Worm (Caenorhabditis elegans): ENCODE measurements around the gene R07E5.17.

R07E5.17 gene

DNA sequence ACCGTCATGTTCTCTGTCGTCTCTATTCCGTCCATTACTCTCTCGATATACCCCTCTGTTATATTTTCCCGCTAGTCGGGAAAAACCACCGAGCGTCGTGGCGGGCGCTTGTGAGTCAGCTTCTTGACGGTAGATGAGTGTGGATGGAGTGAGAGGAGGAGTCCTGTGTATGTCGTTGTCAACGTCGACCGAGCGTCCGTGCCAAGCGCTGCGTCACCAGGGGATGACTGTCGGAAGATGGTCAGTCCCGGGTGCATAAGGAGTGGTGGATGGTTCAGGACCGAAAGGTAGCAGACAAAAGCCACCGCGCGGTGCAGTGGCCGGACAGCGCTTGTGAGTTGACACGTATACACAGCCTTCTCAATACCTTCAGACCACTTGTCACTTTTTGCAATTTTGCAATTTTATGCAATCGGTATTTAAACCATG, 34.8 kb downstream of the R07E5.17 start (continued):
- peak; percentile 44 for TF ChIP-seq eyg-1 (tag; optimal IDR thresholded peaks at IDR 0.05)
- peak; percentile 57 for TF ChIP-seq ref-2 (tag; optimal IDR thresholded peaks at IDR 0.05)
- TF ChIP-seq lin-11 (tag; optimal IDR thresholded peaks at IDR 0.05), result peak; percentile 48
- TF ChIP-seq ceh-14 (tag; optimal IDR thresholded peaks at IDR 0.05), result peak; percentile 57
- TF ChIP-seq sdc-2 (tag; optimal IDR thresholded peaks at IDR 0.05), result peak; percentile 56
- TF ChIP-seq sox-2 (GFP tag; IDR thresholded peaks at IDR 0.05), result peak; percentile 49; the same call in 1 of the 2 replicates
- peak; percentile 33 for TF ChIP-seq unc-86 (tag; optimal IDR thresholded peaks at IDR 0.05)
- peak; percentile 45 for TF ChIP-seq nhr-232 (tag; optimal IDR thresholded peaks at IDR 0.05)
- peak; percentile 68 for TF ChIP-seq che-1 (tag; optimal IDR thresholded peaks at IDR 0.05)
- peak; percentile 61 for TF ChIP-seq tbx-2 (tag; optimal IDR thresholded peaks at IDR 0.05)
- peak; percentile 52 for TF ChIP-seq gmeb-2 (tag; optimal IDR thresholded peaks at IDR 0.05)
- peak; percentile 32 for TF ChIP-seq madf-2 (tag; optimal IDR thresholded peaks at IDR 0.05)
- peak; percentile 69; the same call in 1 of the 2 replicates for TF ChIP-seq ceh-45 (GFP tag; IDR thresholded peaks at IDR 0.05)
- peak; percentile 59 for TF ChIP-seq ceh-34 (tag; optimal IDR thresholded peaks at IDR 0.05)
- peak; percentile 38 for TF ChIP-seq hlh-8 (tag; optimal IDR thresholded peaks at IDR 0.05)
- TF ChIP-seq hlh-15 (tag; optimal IDR thresholded peaks at IDR 0.05), result peak; percentile 36
- TF ChIP-seq pqm-1 (tag; optimal IDR thresholded peaks at IDR 0.05), result peak; percentile 15
- peak; percentile 16 for TF ChIP-seq ceh-24 (tag; optimal IDR thresholded peaks at IDR 0.05)
- peak; percentile 50 for TF ChIP-seq ztf-16 (tag; optimal IDR thresholded peaks at IDR 0.05)
- peak; percentile 58 for TF ChIP-seq ceh-6 (GFP tag; optimal IDR thresholded peaks at IDR 0.05)
- peak; percentile 48 for TF ChIP-seq rnt-1 (tag; optimal IDR thresholded peaks at IDR 0.05)
- peak; percentile 51 for TF ChIP-seq hlh-13 (GFP tag; optimal IDR thresholded peaks at IDR 0.05)

DNA sequence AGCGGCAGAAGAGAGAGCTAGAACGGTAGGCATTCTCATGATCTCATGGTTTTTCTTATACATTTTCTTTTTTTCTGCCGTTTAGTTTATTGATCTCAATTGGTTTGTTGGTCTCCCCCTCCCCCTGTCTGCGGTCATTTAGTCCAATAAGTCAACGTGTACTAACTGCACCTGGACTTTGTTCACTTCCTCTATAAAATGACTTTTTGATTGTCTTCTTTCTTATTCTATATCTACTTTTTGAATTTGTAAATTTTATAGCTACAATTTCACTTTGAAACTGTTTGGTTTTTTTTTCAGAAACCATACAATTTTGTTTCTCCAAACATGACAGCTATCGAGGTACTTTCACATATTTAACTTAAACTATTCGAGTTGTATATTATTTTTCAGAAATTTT, 36.6 kb downstream of the R07E5.17 start, which contains the start of gene ckb-2:
Gene ckb-2, plus strand, starts transcription at position 301 of the 400 bp plus-strand sequence.
- TF ChIP-seq ceh-24 (tag; optimal IDR thresholded peaks at IDR 0.05) (no peak), unc-42 (tag; optimal IDR thresholded peaks at IDR 0.05) (no peak), sox-4 (tag; optimal IDR thresholded peaks at IDR 0.05) (no peak), pat-9 (tag; optimal IDR thresholded peaks at IDR 0.05) (no peak), fkh-6 (tag; optimal IDR thresholded peaks at IDR 0.05) (no peak), pax-1 (tag; optimal IDR thresholded peaks at IDR 0.05) (no peak), ceh-30 (tag; optimal IDR thresholded peaks at IDR 0.05) (no peak), ceh-18 (tag; optimal IDR thresholded peaks at IDR 0.05) (no peak), sdc-2 (tag; optimal IDR thresholded peaks at IDR 0.05) (no peak), nhr-232 (tag; optimal IDR thresholded peaks at IDR 0.05) (no peak)

DNA sequence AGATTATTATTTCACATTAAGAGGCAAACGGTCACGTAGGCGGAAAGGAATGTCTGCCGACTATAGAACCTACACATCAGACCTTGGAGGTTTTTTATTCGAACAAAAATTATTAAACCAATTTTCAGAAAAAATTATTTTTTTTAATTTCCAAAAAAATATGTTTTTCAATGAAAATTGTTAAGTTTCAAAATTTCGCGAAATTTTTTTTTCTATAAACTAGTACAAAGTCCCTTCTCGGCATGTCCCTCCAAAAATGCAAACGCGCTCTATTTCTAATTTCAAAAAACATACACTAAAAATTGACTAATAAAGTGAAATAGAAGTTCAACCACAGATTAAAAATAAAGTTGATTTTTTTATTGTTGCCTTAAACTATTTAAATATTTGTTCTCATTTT, 39.3 kb downstream of the R07E5.17 start, which contains the start of gene ckb-1:
Gene ckb-1, plus strand, starts transcription at position 301 of the 400 bp plus-strand sequence.
- TF ChIP-seq madf-2 (tag; optimal IDR thresholded peaks at IDR 0.05), result no peak
- TF ChIP-seq ceh-9 (tag; optimal IDR thresholded peaks at IDR 0.05), result no peak
- TF ChIP-seq unc-42 (tag; optimal IDR thresholded peaks at IDR 0.05), result no peak
- no peak for TF ChIP-seq C08G9.2 (tag; optimal IDR thresholded peaks at IDR 0.05)
- TF ChIP-seq ttx-3 (tag; optimal IDR thresholded peaks at IDR 0.05), result no peak
- no peak for TF ChIP-seq elt-4 (tag; optimal IDR thresholded peaks at IDR 0.05)
- TF ChIP-seq pros-1 (tag; optimal IDR thresholded peaks at IDR 0.05), result no peak
- no peak for TF ChIP-seq K02D7.2 (tag; optimal IDR thresholded peaks at IDR 0.05)
- TF ChIP-seq sdc-2 (tag; optimal IDR thresholded peaks at IDR 0.05), result no peak
- no peak for TF ChIP-seq elt-2 (tag; optimal IDR thresholded peaks at IDR 0.05)
- no peak for TF ChIP-seq dmd-4 (tag; optimal IDR thresholded peaks at IDR 0.05; ENCODE audit: borderline replicate concordance)
- no peak for TF ChIP-seq zip-5 (tag; optimal IDR thresholded peaks at IDR 0.05)
- TF ChIP-seq K09A11.1 (tag; optimal IDR thresholded peaks at IDR 0.05; ENCODE audit: insufficient read depth), result no peak
- no peak for TF ChIP-seq unc-3 (GFP tag; conservative IDR thresholded peaks at IDR 0.05)
- no peak for TF ChIP-seq unc-3 (tag; optimal IDR thresholded peaks at IDR 0.05)

Data from whole organism, late embryonic.